Fruit fly (Drosophila melanogaster) whole organism: ENCODE results near the gene CG4757.

Experiments used
- CG8478 ChIP-seq: fragments of >200 bp; optimal IDR thresholded peaks from 2 replicates; lab custom pipeline; 2018; ENCODE audit warnings: inconsistent platforms
- Dll ChIP-seq: fragments of >200 bp; optimal IDR thresholded peaks from 2 replicates; lab custom pipeline; 2017
- EcR ChIP-seq, 2 experiments: fragments of >200 bp; optimal IDR thresholded peaks; 2 replicates each; lab custom pipeline; 2017; ENCODE audit warnings: missing biosample characterization in 2 of 2, missing genetic modification characterization in 2 of 2, missing genetic modification reagents in 2 of 2
- pan ChIP-seq: fragments of >200 bp; optimal IDR thresholded peaks from 2 replicates; lab custom pipeline; 2017
- psq ChIP-seq: fragments of >200 bp; optimal IDR thresholded peaks from 2 replicates; lab custom pipeline; 2017
- usp ChIP-seq: fragments of >200 bp; optimal IDR thresholded peaks from 2 replicates; lab custom pipeline; 2017; ENCODE audit warnings: missing biosample characterization, missing genetic modification characterization, mixed read lengths

CG4757 gene

DNA sequence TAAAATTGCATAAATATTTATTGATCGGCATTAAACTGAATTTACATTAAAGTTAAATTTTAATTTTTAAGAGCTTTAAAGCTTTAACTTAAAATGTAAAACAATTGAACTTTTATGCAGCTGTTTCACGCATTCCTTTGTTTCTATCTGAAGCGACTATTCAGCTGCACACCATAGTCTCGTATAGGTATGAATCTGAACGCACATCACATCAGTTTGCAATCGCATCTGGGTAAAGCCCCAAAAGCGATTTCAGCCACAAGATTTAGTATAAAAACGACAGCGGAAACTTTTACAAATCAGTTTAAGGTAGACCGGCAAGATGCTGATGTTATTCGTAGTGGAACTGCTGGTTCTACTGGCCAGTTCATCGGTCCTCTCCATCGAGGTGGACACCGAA lies at the start of gene CG4757:
Gene CG4757 (plus strand): TSS at position 301 of the 400 bp plus-strand sequence.
- TF ChIP-seq CG8478 = no peak
- TF ChIP-seq psq (lab: Kevin White, UChicago) = no peak
- no peak for TF ChIP-seq pan (lab: Kevin White, UChicago)
- TF ChIP-seq Dll (lab: Kevin White, UChicago) = no peak
- TF ChIP-seq EcR (GFP tag; optimal IDR thresholded peaks at IDR 0.05; lab: Kevin White, UChicago) = no peak
- no peak for TF ChIP-seq usp (GFP tag; lab: Kevin White, UChicago)

DNA sequence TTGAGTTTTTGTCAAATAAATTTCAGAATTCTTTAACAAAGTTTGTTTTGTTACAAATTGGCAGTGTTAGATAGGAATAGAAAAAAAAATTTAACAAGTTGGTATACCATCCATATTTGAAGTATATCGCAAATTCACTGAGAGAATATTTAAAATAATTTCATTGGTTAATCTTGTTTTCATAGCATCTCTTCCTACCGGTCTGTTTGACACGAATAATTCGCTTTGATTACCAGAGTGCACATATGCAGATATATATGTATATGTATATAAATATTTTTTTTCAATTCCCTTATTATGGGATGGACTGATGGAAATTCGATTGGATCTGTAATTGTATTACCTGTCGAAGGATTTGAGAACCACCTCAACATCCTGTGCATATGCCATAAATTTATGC lies 45.4 kb upstream of the CG4757 start, which contains the start of gene SdhCL:
Gene SdhCL (minus strand): TSS at position 101 of the 400 bp plus-strand sequence.
- TF ChIP-seq usp (GFP tag; lab: Kevin White, UChicago) (no peak), EcR (GFP tag; optimal IDR thresholded peaks at IDR 0.05; lab: Kevin White, UChicago) (no peak), psq (lab: Kevin White, UChicago) (no peak), CG8478 (no peak), Dll (lab: Kevin White, UChicago) (no peak), pan (lab: Kevin White, UChicago) (no peak)

DNA sequence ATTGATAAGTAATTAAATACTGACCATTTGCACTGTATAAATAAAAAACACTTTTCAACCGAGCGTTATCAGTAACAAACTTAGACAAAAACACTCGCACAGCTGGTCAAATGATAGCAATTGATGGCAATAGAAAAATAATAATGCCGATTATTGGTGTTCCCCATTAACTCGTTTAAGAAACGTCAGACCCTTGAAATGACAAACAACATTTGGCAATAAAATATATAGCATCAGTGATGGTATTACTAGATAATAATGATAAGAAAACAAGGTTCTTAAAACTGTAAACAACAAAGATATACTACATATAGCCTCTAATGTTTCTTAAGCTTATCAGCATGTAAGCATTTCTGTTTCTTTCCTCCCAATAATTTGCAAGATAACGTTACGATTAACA lies 34.6 kb upstream of the CG4757 start:
- no peak for TF ChIP-seq usp (GFP tag; lab: Kevin White, UChicago)
- no peak for TF ChIP-seq Dll (lab: Kevin White, UChicago)
- TF ChIP-seq CG8478 = no peak
- no peak for TF ChIP-seq psq (lab: Kevin White, UChicago)
- TF ChIP-seq pan (lab: Kevin White, UChicago) = no peak
- TF ChIP-seq EcR (GFP tag; optimal IDR thresholded peaks at IDR 0.05; lab: Kevin White, UChicago) = no peak

DNA sequence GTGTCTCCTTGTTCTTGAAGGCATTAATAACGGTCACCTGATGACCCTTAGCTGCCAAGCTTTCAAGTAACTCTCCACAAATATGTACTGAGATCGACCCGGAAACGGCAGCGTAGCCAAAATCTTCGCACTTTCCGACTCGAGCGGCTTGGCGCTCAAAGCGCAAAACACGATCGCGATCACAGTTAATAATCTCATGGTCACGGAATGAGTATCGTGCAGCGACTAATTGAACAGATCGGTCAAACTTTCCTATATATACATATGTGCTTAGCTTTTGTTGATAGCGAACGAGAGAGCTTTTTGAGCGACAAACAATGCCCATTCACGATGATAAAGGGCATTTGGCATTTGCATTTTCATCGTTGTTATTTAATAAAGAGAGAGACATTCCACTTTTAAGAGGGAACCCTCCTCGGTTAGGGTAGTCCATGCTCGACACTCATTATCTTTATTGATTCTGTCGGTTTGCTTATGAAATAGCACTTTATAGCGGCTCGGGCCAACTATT lies 32.8 kb upstream of the CG4757 start, which contains the start of gene Ugt35C1:
Gene Ugt35C1 (minus strand): TSS at position 213 of the 511 bp plus-strand sequence.
- TF ChIP-seq usp (GFP tag; lab: Kevin White, UChicago) (no peak), psq (lab: Kevin White, UChicago) (no peak), EcR (GFP tag; optimal IDR thresholded peaks at IDR 0.05; lab: Kevin White, UChicago) (no peak), pan (lab: Kevin White, UChicago) (no peak), CG8478 (no peak), Dll (lab: Kevin White, UChicago) (no peak)

DNA sequence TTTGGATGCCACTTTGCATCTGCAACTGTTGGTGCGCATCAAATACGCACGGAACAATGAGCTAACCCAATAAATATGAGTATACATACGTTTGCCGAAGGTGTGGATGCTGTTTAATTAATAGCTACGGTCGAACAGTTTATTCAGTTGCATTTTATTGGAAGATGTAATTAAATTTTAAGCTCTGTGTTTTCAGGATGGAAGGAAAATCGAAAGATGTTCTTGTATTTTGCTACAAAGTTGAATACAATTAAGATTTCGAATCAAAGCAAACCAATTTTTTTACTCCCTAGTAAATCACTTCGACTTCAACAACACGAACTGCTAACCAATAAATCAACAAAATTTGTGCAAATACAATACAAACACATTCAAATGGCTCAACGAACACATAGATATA lies 24.1 kb upstream of the CG4757 start, which contains the start of gene mAcon2:
Gene mAcon2 (plus strand): TSS at position 301 of the 400 bp plus-strand sequence.
- TF ChIP-seq pan (lab: Kevin White, UChicago) = no peak
- no peak for TF ChIP-seq CG8478
- TF ChIP-seq usp (GFP tag; lab: Kevin White, UChicago) = no peak
- no peak for TF ChIP-seq Dll (lab: Kevin White, UChicago)
- no peak for TF ChIP-seq psq (lab: Kevin White, UChicago)
- TF ChIP-seq EcR (GFP tag; optimal IDR thresholded peaks at IDR 0.05; lab: Kevin White, UChicago) = no peak

DNA sequence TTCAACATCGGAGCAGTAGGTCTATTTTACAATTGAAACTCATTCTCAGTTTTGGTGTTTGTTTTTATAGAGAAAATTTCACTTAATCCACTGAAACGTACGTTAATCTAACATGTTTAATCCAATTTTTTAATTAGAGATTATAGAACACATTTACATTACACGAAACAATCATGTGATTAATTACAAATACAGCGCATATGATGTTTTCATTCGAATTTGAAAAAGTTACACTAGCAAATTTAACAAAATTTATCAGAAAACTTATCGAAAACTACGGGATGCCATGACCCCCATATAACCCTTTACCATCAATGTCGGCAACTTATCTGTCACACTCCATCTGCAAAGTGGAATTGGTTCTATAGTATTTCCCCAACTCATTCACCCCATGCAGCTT lies 15.9 kb upstream of the CG4757 start, which contains the start of gene CheA86a:
Gene CheA86a (minus strand): TSS at position 101 of the 400 bp plus-strand sequence.
- TF ChIP-seq Dll (lab: Kevin White, UChicago) = no peak
- TF ChIP-seq EcR (GFP tag; optimal IDR thresholded peaks at IDR 0.05; lab: Kevin White, UChicago) = no peak

DNA sequence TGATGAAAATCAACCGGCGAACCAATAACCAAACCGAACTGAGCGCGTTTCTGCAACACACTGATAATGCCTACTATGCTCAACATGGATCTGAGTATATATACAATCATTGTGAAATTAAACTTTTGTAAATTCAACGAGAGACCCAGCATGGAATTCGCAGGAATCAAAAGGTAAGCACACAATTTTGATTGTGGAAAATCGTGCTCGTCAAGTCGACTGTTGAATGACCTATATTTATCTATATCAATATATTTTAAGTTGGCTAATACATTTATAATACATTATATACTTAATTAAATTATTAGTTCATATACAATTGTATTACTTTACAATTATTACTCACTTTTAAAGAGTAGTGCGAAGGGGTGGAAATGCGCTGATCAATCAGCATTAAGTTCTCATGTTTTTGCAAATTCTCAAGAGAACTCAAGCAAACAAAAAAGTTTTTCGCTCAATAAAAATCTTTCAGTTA lies 7.2 kb upstream of the CG4757 start, which contains the start of gene Ugt302K1:
Gene Ugt302K1 (minus strand): TSS at position 51 of the 475 bp plus-strand sequence.
- TF ChIP-seq usp (GFP tag; lab: Kevin White, UChicago) = no peak
- no peak for TF ChIP-seq EcR (GFP tag; optimal IDR thresholded peaks at IDR 0.05; lab: Kevin White, UChicago)
- TF ChIP-seq psq (lab: Kevin White, UChicago) = no peak
- no peak for TF ChIP-seq CG8478
- TF ChIP-seq pan (lab: Kevin White, UChicago) = no peak
- TF ChIP-seq Dll (lab: Kevin White, UChicago) = no peak

DNA sequence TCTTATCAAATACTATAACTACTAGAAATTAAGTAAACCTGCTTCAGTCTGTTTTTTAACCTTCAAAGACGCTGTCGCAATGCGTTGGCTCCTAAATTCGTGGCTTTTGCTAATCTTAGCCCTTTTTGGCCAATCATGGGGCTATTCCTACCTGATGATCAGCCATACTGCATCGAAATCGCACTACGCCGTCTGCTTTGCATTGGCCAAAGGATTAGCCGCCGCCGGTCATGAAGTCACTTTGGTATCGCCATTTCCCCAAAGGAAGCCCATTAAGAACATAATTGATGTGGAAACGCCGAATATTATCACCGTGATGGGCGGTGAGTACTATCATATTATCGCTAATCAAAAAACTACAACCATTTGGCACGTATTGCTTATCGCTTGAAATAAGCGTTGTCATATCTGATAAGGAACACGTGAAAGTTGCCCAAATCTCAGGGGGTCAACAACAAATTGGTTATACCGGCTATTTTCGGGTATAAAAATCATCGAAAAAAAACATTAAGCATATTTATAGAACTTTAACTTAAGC lies 6.4 kb upstream of the CG4757 start, which contains the start of gene Ugt302E1:
Gene Ugt302E1 (plus strand): TSS at position 51 of the 538 bp plus-strand sequence.
- TF ChIP-seq pan (lab: Kevin White, UChicago) = no peak
- TF ChIP-seq usp (GFP tag; lab: Kevin White, UChicago) = no peak
- TF ChIP-seq CG8478 = no peak
- no peak for TF ChIP-seq Dll (lab: Kevin White, UChicago)
- no peak for TF ChIP-seq psq (lab: Kevin White, UChicago)
- TF ChIP-seq EcR (GFP tag; optimal IDR thresholded peaks at IDR 0.05; lab: Kevin White, UChicago) = no peak

DNA sequence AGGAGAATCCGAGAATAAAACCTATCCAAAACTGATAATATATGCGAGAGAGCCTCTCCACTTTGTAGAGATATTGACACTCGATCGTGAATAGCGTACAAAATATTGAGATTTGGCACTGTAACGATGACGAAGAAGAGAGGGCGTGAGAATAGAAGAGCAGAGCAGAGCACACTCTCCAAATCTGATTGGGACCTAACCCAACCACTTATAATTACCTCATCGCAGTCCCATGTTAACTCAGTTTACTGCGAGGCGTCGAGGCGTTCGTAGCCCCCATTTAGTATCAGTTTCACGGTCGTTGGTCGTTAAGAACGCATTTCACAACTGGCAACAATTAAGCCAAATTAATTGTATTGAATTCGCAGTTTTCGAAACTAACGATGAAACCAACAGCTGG lies 4.1 kb upstream of the CG4757 start, which contains the start of gene Ugt302C1:
Gene Ugt302C1 (plus strand): TSS at position 241 of the 400 bp plus-strand sequence.
- TF ChIP-seq Dll (lab: Kevin White, UChicago) (peak; percentile 20), EcR (GFP tag; optimal IDR thresholded peaks at IDR 0.05; lab: Kevin White, UChicago) (no peak)

DNA sequence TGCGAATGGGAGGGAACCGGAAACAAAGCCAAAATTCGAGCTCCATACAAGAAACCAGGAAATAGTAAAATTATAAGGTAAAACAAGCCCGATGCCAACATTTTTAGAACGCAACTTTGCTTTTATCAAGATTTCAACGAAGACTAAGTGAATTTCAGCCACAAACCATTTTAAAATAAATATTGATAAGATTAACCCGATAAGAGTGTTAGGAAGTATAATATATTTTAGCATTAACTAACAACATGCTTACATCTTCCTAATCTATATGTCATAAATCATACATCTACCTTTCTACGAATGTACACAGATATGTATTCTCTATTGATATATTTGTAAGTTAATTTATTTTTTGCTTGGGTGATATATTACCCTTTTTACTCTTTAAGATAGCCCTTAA lies 5.0 kb downstream of the CG4757 start, which contains the start of gene Ugt35E1:
Gene Ugt35E1 (minus strand): TSS at position 101 of the 400 bp plus-strand sequence.
- TF ChIP-seq pan (lab: Kevin White, UChicago) = no peak
- TF ChIP-seq EcR (GFP tag; optimal IDR thresholded peaks at IDR 0.05; lab: Kevin White, UChicago) = no peak

DNA sequence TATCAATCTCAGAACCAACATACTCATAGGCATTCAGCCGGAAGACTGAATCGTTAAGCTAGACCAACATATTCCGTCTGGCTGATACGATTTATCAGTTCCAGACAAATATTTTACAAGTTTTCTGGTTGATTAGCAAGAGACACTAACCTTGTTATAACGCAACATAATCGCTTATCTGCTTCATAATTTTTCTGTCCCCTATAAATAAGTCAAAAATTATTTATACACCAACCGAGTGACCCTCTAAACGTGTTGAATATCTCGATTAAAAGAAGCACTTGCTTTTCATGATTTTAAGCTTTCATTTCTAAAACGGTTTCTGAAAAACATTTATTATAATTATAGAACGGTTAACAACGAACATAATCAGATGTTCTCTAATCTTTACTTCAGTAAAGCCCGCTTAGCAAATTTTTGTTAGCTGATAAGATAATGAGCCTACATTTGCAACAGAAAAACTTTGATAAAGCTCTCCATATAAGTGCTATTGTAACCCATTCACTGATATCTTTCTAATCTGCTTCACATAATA lies 7.0 kb downstream of the CG4757 start, which contains the start of gene Ugt35E2:
Gene Ugt35E2 (minus strand): TSS at position 51 of the 535 bp plus-strand sequence.
- TF ChIP-seq pan (lab: Kevin White, UChicago) = no peak
- TF ChIP-seq psq (lab: Kevin White, UChicago) = no peak
- no peak for TF ChIP-seq CG8478
- TF ChIP-seq Dll (lab: Kevin White, UChicago) = no peak
- TF ChIP-seq usp (GFP tag; lab: Kevin White, UChicago) = no peak
- TF ChIP-seq EcR (GFP tag; optimal IDR thresholded peaks at IDR 0.05; lab: Kevin White, UChicago) = no peak
